Worm (Caenorhabditis elegans): ENCODE data around the gene F33A8.7.
A peak's percentile ranks its signal among the peaks of the same experiment; 100 is the strongest.

F33A8.7 gene

DNA sequence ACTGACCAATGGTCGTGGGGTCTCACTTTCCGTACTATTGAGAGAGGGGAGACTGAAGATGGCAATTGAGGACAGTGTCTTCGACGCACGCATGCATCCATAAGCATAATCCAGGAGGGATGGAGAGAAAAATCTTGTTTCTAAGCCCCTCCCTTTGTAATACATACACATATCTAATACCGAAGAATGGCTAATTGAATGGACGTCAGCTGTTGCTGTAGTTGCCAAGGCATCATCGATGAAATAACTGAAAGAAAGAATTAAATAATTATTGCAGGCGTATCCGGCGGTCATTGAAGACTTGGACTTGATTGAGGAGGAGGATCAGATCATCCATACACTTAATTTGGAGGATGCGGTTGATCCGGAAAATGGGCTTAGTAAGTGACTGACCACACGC lies at the start of gene F33A8.7:
Gene F33A8.7, minus strand, starts transcription at position 101 of the 400 bp plus-strand sequence.
- TF ChIP-seq elt-3 (tag; optimal IDR thresholded peaks at IDR 0.05) (no peak), ham-2 (GFP tag; optimal IDR thresholded peaks at IDR 0.05) (peak; percentile 20), flh-1 (GFP tag; optimal IDR thresholded peaks at IDR 0.05) (no peak), unc-39 (tag; optimal IDR thresholded peaks at IDR 0.05) (no peak), M03D4.4 (tag; optimal IDR thresholded peaks at IDR 0.05) (no peak), lin-13 (tag; optimal IDR thresholded peaks at IDR 0.05) (no peak)

DNA sequence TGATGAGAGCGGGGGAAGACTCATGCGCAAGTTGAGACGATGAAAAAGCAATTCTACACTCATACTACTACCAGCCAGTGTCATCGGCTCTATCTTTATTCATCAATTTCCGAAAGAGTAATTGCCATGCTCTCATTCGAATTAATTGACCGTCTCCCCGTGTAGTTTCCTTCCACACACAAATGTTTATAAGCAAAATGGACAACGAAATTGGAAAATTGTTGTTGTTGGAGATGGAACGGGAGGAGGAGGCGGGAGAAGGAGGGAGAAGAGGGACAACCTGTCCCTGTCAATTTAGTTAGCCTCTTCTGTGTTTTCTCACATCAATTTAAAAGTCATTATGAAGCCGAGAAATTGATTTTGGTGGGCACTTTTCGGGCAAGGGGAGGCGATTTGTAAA lies 47.1 kb upstream of the F33A8.7 start:
- TF ChIP-seq mab-5 (tag; optimal IDR thresholded peaks at IDR 0.05) (no peak), sptf-1 (tag; optimal IDR thresholded peaks at IDR 0.05) (peak; percentile 19), ces-1 (GFP tag; optimal IDR thresholded peaks at IDR 0.05) (peak; percentile 63)

DNA sequence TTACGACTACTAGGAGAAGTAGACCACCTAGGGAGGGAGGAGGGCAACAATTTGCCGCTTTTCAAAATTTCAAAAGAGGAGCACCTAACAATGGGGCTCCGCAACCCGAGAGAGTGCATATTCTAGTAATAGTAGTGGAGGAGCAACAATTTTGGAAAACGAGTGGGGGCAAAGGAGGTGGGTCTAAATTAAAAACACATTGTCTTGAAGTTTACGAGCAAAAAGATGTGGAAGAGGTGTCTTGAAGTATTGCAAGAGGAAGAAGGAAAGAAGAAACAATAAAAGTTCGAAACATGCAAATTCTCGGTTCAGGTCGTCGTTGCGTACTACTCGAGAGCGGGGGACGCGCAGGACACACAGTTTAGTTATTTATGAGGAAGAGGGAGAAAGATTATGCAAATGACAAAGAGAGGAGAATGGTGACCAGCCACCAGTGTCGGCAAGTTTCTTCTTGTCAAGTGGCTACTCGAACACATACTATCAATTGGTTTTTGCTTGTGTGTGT lies 38.8 kb upstream of the F33A8.7 start:
- TF ChIP-seq nhr-12 (tag; optimal IDR thresholded peaks at IDR 0.05): no peak
- no peak for TF ChIP-seq mep-1 (tag; optimal IDR thresholded peaks at IDR 0.05)
- no peak for TF ChIP-seq ceh-43 (GFP tag; optimal IDR thresholded peaks at IDR 0.05)
- no peak for TF ChIP-seq elt-3 (tag; optimal IDR thresholded peaks at IDR 0.05)
- TF ChIP-seq unc-120 (tag; optimal IDR thresholded peaks at IDR 0.05; ENCODE audit: poor library complexity, severe bottlenecking): no peak
- TF ChIP-seq nhr-237 (tag; optimal IDR thresholded peaks at IDR 0.05): no peak

DNA sequence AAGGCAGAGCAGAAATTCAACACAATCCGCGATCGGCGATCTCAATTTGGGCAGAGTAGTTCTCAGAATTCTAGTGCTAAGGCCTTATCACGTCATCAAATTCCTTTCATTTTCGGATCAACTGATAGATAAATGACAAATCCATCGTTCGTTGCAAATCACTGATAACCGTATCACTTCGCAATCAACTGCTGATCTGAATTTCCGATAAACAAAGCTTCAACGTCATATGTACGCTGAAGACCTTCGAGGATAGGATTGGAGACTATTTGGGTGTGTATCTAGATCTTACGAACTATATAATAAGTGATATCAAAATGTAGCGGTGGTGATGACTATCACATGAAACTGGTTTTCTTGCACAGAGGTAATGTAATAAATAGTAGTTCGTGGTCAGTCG lies 31.8 kb upstream of the F33A8.7 start:
- TF ChIP-seq elt-3 (tag; optimal IDR thresholded peaks at IDR 0.05) (peak; percentile 43), elt-1 (tag; optimal IDR thresholded peaks at IDR 0.05; ENCODE audit: borderline replicate concordance, insufficient read depth) (peak; percentile 77), ztf-11 (tag; optimal IDR thresholded peaks at IDR 0.05) (no peak)

DNA sequence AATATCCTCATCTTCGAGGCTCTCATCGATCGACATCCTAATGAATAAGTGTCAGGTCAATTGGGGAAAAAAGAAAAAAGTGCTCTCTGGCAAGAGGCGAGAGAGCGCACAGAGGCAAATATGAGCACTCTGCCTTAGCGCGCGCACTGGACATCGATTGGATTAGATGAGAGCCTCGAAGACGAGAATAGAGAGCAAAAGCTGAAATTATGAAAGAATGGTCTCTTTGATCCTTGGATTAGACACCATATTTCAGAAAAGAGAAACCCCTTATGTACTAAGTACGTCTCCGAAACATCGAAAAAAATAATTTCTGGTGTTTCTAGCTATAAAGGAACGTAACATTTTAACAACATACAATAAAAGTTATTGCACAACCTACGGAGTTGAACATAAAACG lies 29.8 kb upstream of the F33A8.7 start, which contains the start of gene F45E10.2:
Gene F45E10.2, minus strand, starts transcription at position 101 of the 400 bp plus-strand sequence.
- TF ChIP-seq pha-4 (tag; optimal IDR thresholded peaks at IDR 0.05) (no peak), ceh-43 (GFP tag; optimal IDR thresholded peaks at IDR 0.05) (no peak), M03D4.4 (tag; optimal IDR thresholded peaks at IDR 0.05) (no peak), nhr-2 (tag; optimal IDR thresholded peaks at IDR 0.05) (no peak)

DNA sequence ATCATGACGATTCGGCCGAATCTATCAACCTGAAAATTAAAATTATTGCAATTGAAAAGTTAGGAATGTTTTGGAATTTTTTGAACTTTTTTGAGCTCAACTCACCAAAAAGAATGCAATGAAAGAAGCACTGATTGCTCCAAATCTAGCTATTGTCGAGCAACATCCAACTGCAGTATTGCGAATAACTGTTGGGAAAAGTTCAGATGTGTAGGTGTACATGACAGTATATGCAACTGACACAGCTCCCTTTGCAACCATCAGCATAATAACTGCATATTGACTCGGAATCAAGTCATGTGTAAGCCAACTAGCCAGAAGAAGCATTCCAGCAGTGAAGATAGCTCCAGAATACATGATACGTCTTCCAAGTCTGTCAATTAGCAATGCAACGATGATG lies 27.1 kb upstream of the F33A8.7 start:
- TF ChIP-seq cnd-1 (tag; optimal IDR thresholded peaks at IDR 0.05) (no peak), lsy-2 (tag; optimal IDR thresholded peaks at IDR 0.05) (no peak), nhr-76 (tag; optimal IDR thresholded peaks at IDR 0.05) (no peak), nhr-28 (tag; optimal IDR thresholded peaks at IDR 0.05) (no peak), pha-4 (tag; optimal IDR thresholded peaks at IDR 0.05) (no peak), nhr-12 (tag; optimal IDR thresholded peaks at IDR 0.05) (no peak), ham-2 (GFP tag; optimal IDR thresholded peaks at IDR 0.05) (no peak), ceh-43 (GFP tag; optimal IDR thresholded peaks at IDR 0.05) (no peak), ceh-83 (GFP tag; optimal IDR thresholded peaks at IDR 0.05) (no peak), lin-13 (tag; optimal IDR thresholded peaks at IDR 0.05) (no peak), mab-5 (tag; optimal IDR thresholded peaks at IDR 0.05) (no peak), tbx-8 (GFP tag; optimal IDR thresholded peaks at IDR 0.05) (no peak), bed-3 (GFP tag; optimal IDR thresholded peaks at IDR 0.05) (no peak), ztf-11 (tag; optimal IDR thresholded peaks at IDR 0.05) (no peak), elt-1 (tag; optimal IDR thresholded peaks at IDR 0.05; ENCODE audit: borderline replicate concordance, insufficient read depth) (no peak), ces-1 (GFP tag; optimal IDR thresholded peaks at IDR 0.05) (no peak)

DNA sequence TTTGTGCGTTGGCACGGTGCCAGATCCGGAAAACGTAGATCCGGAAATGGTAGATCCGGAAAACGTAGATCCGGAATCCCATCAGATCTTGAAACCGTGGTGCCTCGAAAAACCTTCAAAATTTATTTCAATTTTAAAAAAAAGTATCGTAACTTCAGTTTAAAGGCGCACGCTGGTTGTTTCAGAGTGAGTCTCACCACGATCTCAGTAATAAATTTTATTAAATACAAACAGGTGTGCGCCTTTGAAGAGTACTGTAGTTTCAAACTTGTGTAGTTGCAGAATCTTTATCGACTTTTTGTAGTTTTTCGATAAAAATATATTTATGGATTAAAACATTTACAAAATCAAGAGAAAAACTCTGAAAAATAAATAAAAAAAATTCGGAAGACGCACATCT lies 25.2 kb upstream of the F33A8.7 start:
- no peak for TF ChIP-seq cnd-1 (tag; optimal IDR thresholded peaks at IDR 0.05)
- TF ChIP-seq lin-13 (tag; optimal IDR thresholded peaks at IDR 0.05): no peak
- TF ChIP-seq ceh-39 (tag; optimal IDR thresholded peaks at IDR 0.05): no peak
- no peak for TF ChIP-seq drap-1 (GFP tag; optimal IDR thresholded peaks at IDR 0.05)
- TF ChIP-seq tbx-8 (GFP tag; optimal IDR thresholded peaks at IDR 0.05): no peak
- TF ChIP-seq nhr-12 (tag; optimal IDR thresholded peaks at IDR 0.05): no peak
- no peak for TF ChIP-seq ztf-11 (tag; optimal IDR thresholded peaks at IDR 0.05)
- TF ChIP-seq M03D4.4 (tag; optimal IDR thresholded peaks at IDR 0.05): no peak
- no peak for TF ChIP-seq nhr-237 (tag; optimal IDR thresholded peaks at IDR 0.05)
- no peak for TF ChIP-seq sem-2 (GFP tag; optimal IDR thresholded peaks at IDR 0.05)
